Worm (Caenorhabditis elegans) whole organism, L3 larva: ENCODE measurements around the gene hot-1.

Experiments
- aly-2 ChIP-seq: fragments of 150-350 bp; optimal IDR thresholded peaks from 2 replicates; lab custom pipeline; 2014; ENCODE audit warnings: missing biosample characterization, missing genetic modification characterization
- ama-1 ChIP-seq: fragments of 150-350 bp; optimal IDR thresholded peaks from 2 replicates; lab custom pipeline; 2018
- ceh-82 ChIP-seq: fragments of 150-350 bp; optimal IDR thresholded peaks from 2 replicates; lab custom pipeline; 2014; ENCODE audit warnings: missing biosample characterization, missing genetic modification characterization
- elt-1 ChIP-seq: fragments of 150-350 bp; optimal IDR thresholded peaks from 2 replicates; lab custom pipeline; 2014; ENCODE audit warnings: missing biosample characterization, missing genetic modification characterization
- elt-2 ChIP-seq: sonication (generic microtip); optimal IDR thresholded peaks from 2 replicates; lab custom pipeline; 2016; ENCODE audit warnings: missing genetic modification reagents, mild to moderate bottlenecking, missing genetic modification characterization, missing compliant biosample characterization
- fkh-10 ChIP-seq: sonication (generic microtip); optimal IDR thresholded peaks from 2 replicates; lab custom pipeline; 2017; ENCODE audit warnings: missing biosample characterization, missing genetic modification reagents, missing genetic modification characterization
- lin-39 ChIP-seq: fragments of 150-350 bp; optimal IDR thresholded peaks from 2 replicates; lab custom pipeline; 2018; ENCODE audit warnings: missing biosample characterization, missing genetic modification reagents, missing genetic modification characterization
- lsy-12 ChIP-seq: sonication (generic microtip); optimal IDR thresholded peaks from 2 replicates; lab custom pipeline; 2016; ENCODE audit warnings: mild to moderate bottlenecking, missing genetic modification characterization, missing compliant biosample characterization
- nhr-11 ChIP-seq: fragments of 150-350 bp; optimal IDR thresholded peaks from 2 replicates; lab custom pipeline; 2014; ENCODE audit warnings: missing biosample characterization, missing genetic modification characterization
- nhr-237 ChIP-seq: fragments of 150-350 bp; optimal IDR thresholded peaks from 2 replicates; lab custom pipeline; 2014; ENCODE audit warnings: missing biosample characterization, missing genetic modification characterization
- nhr-43 ChIP-seq: sonication (generic microtip); optimal IDR thresholded peaks from 2 replicates; lab custom pipeline; 2016; ENCODE audit warnings: mild to moderate bottlenecking, missing genetic modification characterization, missing compliant biosample characterization; ENCODE audit not compliant: poor library complexity, severe bottlenecking
- nhr-77 ChIP-seq: fragments of 150-350 bp; optimal IDR thresholded peaks from 2 replicates; lab custom pipeline; 2014; ENCODE audit warnings: missing biosample characterization, missing genetic modification characterization
- sea-2 ChIP-seq: fragments of 150-350 bp; sonication (generic microtip); optimal IDR thresholded peaks from 4 replicates; lab custom pipeline; 2014; ENCODE audit warnings: missing biosample characterization, missing genetic modification reagents, missing genetic modification characterization
- ztf-11 ChIP-seq: fragments of 150-350 bp; optimal IDR thresholded peaks from 2 replicates; lab custom pipeline; 2014; ENCODE audit warnings: missing biosample characterization, missing genetic modification characterization

DNA sequence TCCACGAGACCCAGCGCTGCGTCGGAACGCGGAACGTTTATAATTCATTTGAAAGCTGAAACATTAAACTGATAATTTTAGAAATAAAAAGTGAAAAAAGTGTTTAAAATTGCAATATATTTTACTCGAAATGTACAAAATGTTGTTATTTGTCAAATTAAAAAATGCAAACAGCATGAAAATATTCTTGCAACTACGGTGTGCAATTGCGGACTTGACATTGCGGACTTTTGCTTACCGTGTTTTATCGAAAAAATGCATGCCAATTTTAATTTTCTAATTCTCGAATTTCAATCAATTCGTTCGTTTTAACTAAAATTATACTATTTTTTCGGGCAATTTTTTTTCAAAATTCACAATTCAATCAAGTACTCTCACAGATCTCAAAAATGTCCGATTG lies 8.8 kb upstream of the hot-1 start, which contains the start of the genes R11H6.5 and ccnk-1:
- TF ChIP-seq lin-39 (tag; lab: Kevin White, UChicago): peak; percentile 39
- TF ChIP-seq nhr-11 (tag; lab: Kevin White, UChicago): no peak
- TF ChIP-seq aly-2 (tag; lab: Kevin White, UChicago): no peak
- TF ChIP-seq ama-1 (lab: Kevin White, UChicago): no peak
- no peak for TF ChIP-seq elt-2
- no peak for TF ChIP-seq ztf-11 (tag; lab: Kevin White, UChicago)
- no peak for TF ChIP-seq nhr-43 (tag; lab: Kevin White, UChicago)
- no peak for TF ChIP-seq sea-2 (GFP tag; lab: Kevin White, UChicago)
- TF ChIP-seq nhr-237 (tag; lab: Kevin White, UChicago): no peak
- no peak for TF ChIP-seq lsy-12 (tag; lab: Kevin White, UChicago)
- no peak for TF ChIP-seq ceh-82 (tag; lab: Kevin White, UChicago)
- TF ChIP-seq nhr-77 (tag; lab: Kevin White, UChicago): no peak
- TF ChIP-seq elt-1 (tag; lab: Kevin White, UChicago): no peak
- TF ChIP-seq fkh-10 (GFP tag; lab: Kevin White, UChicago): no peak
